Fruit fly (Drosophila melanogaster) whole organism, embryonic: ENCODE data around the gene Rab39.

Experiments used
- Antp ChIP-seq: fragments of 200-800 bp; sonication (Bioruptor generic); optimal IDR thresholded peaks from 3 replicates; lab custom pipeline; 2016; ENCODE audit warnings: missing biosample characterization, missing genetic modification characterization
- Bteb2 ChIP-seq: fragments of 200-800 bp; sonication (Bioruptor generic); optimal IDR thresholded peaks from 2 replicates; lab custom pipeline; 2016; ENCODE audit warnings: missing biosample characterization, missing genetic modification characterization
- CG10979 ChIP-seq: fragments of 200-800 bp; sonication (Bioruptor generic); optimal IDR thresholded peaks from 2 replicates; lab custom pipeline; 2018; ENCODE audit warnings: missing biosample characterization, mild to moderate bottlenecking, missing genetic modification characterization, moderate library complexity
- CG11085 ChIP-seq: fragments of 200-800 bp; sonication (Bioruptor generic); IDR thresholded peaks from 2 replicates; pipeline ENCODE4 v1.3.6; 2022; ENCODE audit warnings: missing biosample characterization, missing genetic modification characterization
- CG14667 ChIP-seq: fragments of 200-800 bp; sonication (Bioruptor generic); IDR thresholded peaks from 2 replicates; pipeline ENCODE4 v1.3.6; 2022; ENCODE audit warnings: missing biosample characterization, missing genetic modification characterization
- CG14710 ChIP-seq: fragments of 200-800 bp; sonication (Bioruptor generic); optimal IDR thresholded peaks from 3 replicates; lab custom pipeline; 2019; ENCODE audit warnings: missing biosample characterization, mild to moderate bottlenecking, missing genetic modification characterization, moderate library complexity
- CG14965 ChIP-seq: fragments of 200-800 bp; sonication (Bioruptor generic); optimal IDR thresholded peaks from 2 replicates; lab custom pipeline; 2016; ENCODE audit warnings: missing biosample characterization, missing genetic modification characterization, borderline replicate concordance
- CG15269 ChIP-seq: fragments of 200-800 bp; sonication (Bioruptor generic); optimal IDR thresholded peaks from 2 replicates; lab custom pipeline; 2018; ENCODE audit warnings: missing biosample characterization, mild to moderate bottlenecking, missing genetic modification characterization, moderate library complexity
- CG1602 ChIP-seq: fragments of 200-800 bp; sonication (Bioruptor generic); optimal IDR thresholded peaks from 3 replicates; lab custom pipeline; 2016; ENCODE audit warnings: missing biosample characterization, missing genetic modification characterization
- CG17385 ChIP-seq: fragments of 200-800 bp; sonication (Bioruptor generic); optimal IDR thresholded peaks from 3 replicates; lab custom pipeline; 2018; ENCODE audit warnings: missing biosample characterization, mild to moderate bottlenecking, missing genetic modification characterization
- CG18599 ChIP-seq: fragments of 200-800 bp; sonication (Bioruptor generic); optimal IDR thresholded peaks from 3 replicates; lab custom pipeline; 2017; ENCODE audit warnings: missing biosample characterization, missing genetic modification characterization, mild to moderate bottlenecking, moderate library complexity, missing genetic modification reagents
- CG2116 ChIP-seq: fragments of 200-800 bp; sonication (Bioruptor generic); optimal IDR thresholded peaks from 3 replicates; lab custom pipeline; 2018; ENCODE audit warnings: missing biosample characterization, mild to moderate bottlenecking, missing genetic modification characterization
- CG2875 ChIP-seq: fragments of 200-800 bp; sonication (Bioruptor generic); optimal IDR thresholded peaks from 2 replicates; lab custom pipeline; 2017; ENCODE audit warnings: missing biosample characterization, mild to moderate bottlenecking, missing genetic modification characterization, missing genetic modification reagents
- CG4424 ChIP-seq: fragments of 200-800 bp; sonication (Bioruptor generic); optimal IDR thresholded peaks from 3 replicates; lab custom pipeline; 2016; ENCODE audit warnings: missing biosample characterization, missing genetic modification characterization
- CG6175 ChIP-seq: fragments of 200-800 bp; sonication (Bioruptor generic); IDR thresholded peaks from 3 replicates; pipeline ENCODE4 v1.3.6; 2022; ENCODE audit warnings: missing biosample characterization, missing genetic modification characterization
- CG6683 ChIP-seq: fragments of 200-800 bp; sonication (Bioruptor generic); optimal IDR thresholded peaks from 2 replicates; lab custom pipeline; 2017; ENCODE audit warnings: missing biosample characterization, mild to moderate bottlenecking, missing genetic modification characterization, missing genetic modification reagents
- CG7271 ChIP-seq: fragments of 200-800 bp; sonication (Bioruptor generic); optimal IDR thresholded peaks from 2 replicates; lab custom pipeline; 2018; ENCODE audit warnings: missing biosample characterization, mild to moderate bottlenecking, missing genetic modification characterization, moderate library complexity
- CG8089 ChIP-seq: fragments of 200-800 bp; sonication (Bioruptor generic); optimal IDR thresholded peaks from 3 replicates; lab custom pipeline; 2016; ENCODE audit warnings: missing biosample characterization, missing genetic modification characterization
- CG8765 ChIP-seq: fragments of 200-800 bp; sonication (Bioruptor generic); IDR thresholded peaks from 2 replicates; pipeline ENCODE4 v1.3.6; 2022; ENCODE audit warnings: missing biosample characterization, missing genetic modification characterization
- Camta ChIP-seq: fragments of 200-800 bp; sonication (Bioruptor generic); optimal IDR thresholded peaks from 2 replicates; lab custom pipeline; 2016; ENCODE audit warnings: missing biosample characterization, missing genetic modification characterization
- CkIIα-i1 ChIP-seq: fragments of 200-800 bp; sonication (Bioruptor generic); IDR thresholded peaks from 2 replicates; pipeline ENCODE4 v1.3.6; 2022; ENCODE audit warnings: missing biosample characterization, missing genetic modification characterization
- D ChIP-seq, 2 experiments: fragments of 200-800 bp in 1 of 2; fragments of >200 bp in 1 of 2; sonication (Bioruptor generic) in 1 of 2; optimal IDR thresholded peaks; 2 replicates in 1 of 2; 3 replicates in 1 of 2; lab custom pipeline; 2017; ENCODE audit warnings: mild to moderate bottlenecking in 1 of 2, missing biosample characterization in 1 of 2, missing genetic modification characterization in 1 of 2, missing genetic modification reagents in 1 of 2
- Jarid2 ChIP-seq: fragments of 200-800 bp; sonication (Bioruptor generic); optimal IDR thresholded peaks from 3 replicates; lab custom pipeline; 2017; ENCODE audit warnings: mild to moderate bottlenecking, missing biosample characterization, missing genetic modification reagents, missing genetic modification characterization
- Max ChIP-seq: fragments of 200-800 bp; sonication (Bioruptor generic); optimal IDR thresholded peaks from 2 replicates; lab custom pipeline; 2016; ENCODE audit warnings: missing biosample characterization, mild to moderate bottlenecking, missing genetic modification characterization
- Myb ChIP-seq: fragments of 200-800 bp; sonication (Bioruptor generic); optimal IDR thresholded peaks from 2 replicates; lab custom pipeline; 2016; ENCODE audit warnings: missing biosample characterization, missing genetic modification characterization
- Sox100B ChIP-seq: fragments of 200-800 bp; sonication (Bioruptor generic); optimal IDR thresholded peaks from 3 replicates; lab custom pipeline; 2018; ENCODE audit warnings: missing biosample characterization, mild to moderate bottlenecking, missing genetic modification characterization
- Sox102F ChIP-seq: fragments of 200-800 bp; sonication (Bioruptor generic); optimal IDR thresholded peaks from 2 replicates; lab custom pipeline; 2018; ENCODE audit warnings: missing biosample characterization, mild to moderate bottlenecking, missing genetic modification characterization, moderate library complexity
- Sry-δ ChIP-seq: fragments of 200-800 bp; sonication (Bioruptor generic); optimal IDR thresholded peaks from 2 replicates; lab custom pipeline; 2016; ENCODE audit warnings: missing biosample characterization, missing genetic modification characterization
- Vsx1 ChIP-seq: fragments of 200-800 bp; sonication (Bioruptor generic); optimal IDR thresholded peaks from 2 replicates; lab custom pipeline; 2017; ENCODE audit warnings: missing biosample characterization, mild to moderate bottlenecking, missing genetic modification characterization, missing genetic modification reagents
- ato ChIP-seq: fragments of 200-800 bp; sonication (Bioruptor generic); IDR thresholded peaks from 2 replicates; pipeline ENCODE4 v1.3.6; 2022; ENCODE audit warnings: missing biosample characterization, missing genetic modification characterization; ENCODE audit not compliant: partially characterized antibody
- da ChIP-seq: fragments of 200-800 bp; sonication (Bioruptor generic); optimal IDR thresholded peaks from 2 replicates; lab custom pipeline; 2016; ENCODE audit warnings: missing biosample characterization, missing genetic modification characterization
- dati ChIP-seq: fragments of 200-800 bp; sonication (Bioruptor generic); IDR thresholded peaks from 2 replicates; pipeline ENCODE4 v1.3.6; 2022; ENCODE audit warnings: missing biosample characterization, missing genetic modification characterization
- disco-r ChIP-seq: fragments of 200-800 bp; sonication (Bioruptor generic); optimal IDR thresholded peaks from 2 replicates; lab custom pipeline; 2016; ENCODE audit warnings: missing biosample characterization, missing genetic modification characterization
- exex ChIP-seq: fragments of 200-800 bp; sonication (Bioruptor generic); optimal IDR thresholded peaks from 4 replicates; lab custom pipeline; 2018; ENCODE audit warnings: missing biosample characterization, mild to moderate bottlenecking, missing genetic modification characterization, moderate library complexity
- fd102C ChIP-seq: fragments of 200-800 bp; sonication (Bioruptor generic); optimal IDR thresholded peaks from 2 replicates; lab custom pipeline; 2018; ENCODE audit warnings: missing biosample characterization, mild to moderate bottlenecking, missing genetic modification characterization, moderate library complexity
- fd3F ChIP-seq: fragments of 200-800 bp; sonication (Bioruptor generic); optimal IDR thresholded peaks from 2 replicates; lab custom pipeline; 2018; ENCODE audit warnings: missing biosample characterization, mild to moderate bottlenecking, missing genetic modification characterization, moderate library complexity
- gsb-n ChIP-seq: fragments of 200-800 bp; sonication (Bioruptor generic); optimal IDR thresholded peaks from 3 replicates; lab custom pipeline; 2018; ENCODE audit warnings: missing biosample characterization, mild to moderate bottlenecking, missing genetic modification characterization
- maf-S ChIP-seq: fragments of 200-800 bp; sonication (Bioruptor generic); optimal IDR thresholded peaks from 2 replicates; lab custom pipeline; 2016; ENCODE audit warnings: missing biosample characterization, missing genetic modification characterization
- onecut ChIP-seq: fragments of 200-800 bp; sonication (Bioruptor generic); IDR thresholded peaks from 2 replicates; pipeline ENCODE4 v1.3.6; 2022; ENCODE audit warnings: missing biosample characterization, missing genetic modification characterization
- peb ChIP-seq: fragments of 200-800 bp; sonication (Bioruptor generic); IDR thresholded peaks from 2 replicates; pipeline ENCODE4 v1.3.6; 2022; ENCODE audit warnings: missing biosample characterization, missing genetic modification characterization
- pita ChIP-seq: fragments of 200-800 bp; sonication (Bioruptor generic); optimal IDR thresholded peaks from 2 replicates; lab custom pipeline; 2017; ENCODE audit warnings: missing biosample characterization, mild to moderate bottlenecking, missing genetic modification characterization
- pnt ChIP-seq: fragments of 200-800 bp; sonication (Bioruptor generic); optimal IDR thresholded peaks from 3 replicates; lab custom pipeline; 2016; ENCODE audit warnings: missing biosample characterization, missing genetic modification characterization
- pzg ChIP-seq: fragments of 200-800 bp; sonication (Bioruptor generic); optimal IDR thresholded peaks from 3 replicates; lab custom pipeline; 2018; ENCODE audit warnings: missing biosample characterization, mild to moderate bottlenecking, missing genetic modification characterization, moderate library complexity
- repo ChIP-seq: fragments of 200-800 bp; sonication (Bioruptor generic); optimal IDR thresholded peaks from 2 replicates; lab custom pipeline; 2016; ENCODE audit warnings: missing biosample characterization, missing genetic modification characterization
- row ChIP-seq: fragments of 200-800 bp; sonication (Bioruptor generic); IDR thresholded peaks from 3 replicates; pipeline ENCODE4 v1.3.6; 2022; ENCODE audit warnings: missing biosample characterization, missing genetic modification characterization
- sc ChIP-seq, 3 experiments: fragments of >200 bp in 2 of 3; fragments of 200-800 bp in 1 of 3; sonication (Bioruptor generic) in 1 of 3; optimal IDR thresholded peaks; 2 replicates in 2 of 3; 3 replicates in 1 of 3; lab custom pipeline; 2017; ENCODE audit warnings: mild to moderate bottlenecking in 1 of 3, missing biosample characterization in 1 of 3, missing genetic modification characterization in 1 of 3, missing genetic modification reagents in 1 of 3
- tll ChIP-seq, 2 experiments: fragments of 200-800 bp in 1 of 2; fragments of >200 bp in 1 of 2; sonication (Bioruptor generic) in 1 of 2; optimal IDR thresholded peaks; 2 replicates each; lab custom pipeline; 2017 to 2019; ENCODE audit warnings: missing biosample characterization in 2 of 2, missing genetic modification characterization in 2 of 2, mild to moderate bottlenecking in 1 of 2, moderate library complexity in 1 of 2
- zf30C ChIP-seq: fragments of 200-800 bp; sonication (Bioruptor generic); optimal IDR thresholded peaks from 3 replicates; lab custom pipeline; 2018; ENCODE audit warnings: missing biosample characterization, mild to moderate bottlenecking, missing genetic modification characterization

Gene Rab39

DNA sequence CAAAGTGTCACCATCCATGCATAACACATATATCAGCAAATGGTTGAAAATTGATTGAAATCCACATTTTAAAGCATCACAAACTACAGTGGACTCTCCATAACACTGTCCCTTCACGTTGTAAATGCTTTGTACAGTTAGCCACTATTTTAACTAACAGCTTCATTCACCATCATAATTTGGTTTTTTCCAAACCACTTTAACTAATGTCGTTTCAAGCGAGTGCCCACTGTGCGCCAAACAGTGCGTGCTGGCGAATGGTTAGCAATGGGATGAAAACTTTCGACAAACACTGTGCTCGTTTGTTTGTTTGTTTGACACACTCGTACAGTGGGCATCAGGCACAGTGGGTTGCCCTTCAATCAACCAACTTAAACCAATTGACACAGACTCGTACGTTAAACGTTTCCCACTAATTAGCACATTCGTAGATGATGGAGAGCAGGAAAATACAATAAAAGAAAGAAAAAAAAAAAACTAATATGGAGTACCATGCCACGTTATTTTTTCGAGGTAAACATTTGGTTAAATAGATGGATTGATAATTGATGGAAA is 34.4 kb upstream of the Rab39 start (continued):
- peak; percentile 94 for TF ChIP-seq CG14667 (GFP tag; lab: Robert Waterston, UW)
- TF ChIP-seq CG10979 (tag; lab: Kevin White, UChicago), result peak; percentile 84
- peak; percentile 82 for TF ChIP-seq Myb (GFP tag; lab: Kevin White, UChicago)
- peak; percentile 90 for TF ChIP-seq CG18599 (GFP tag; lab: Kevin White, UChicago)
- TF ChIP-seq tll (GFP tag; optimal IDR thresholded peaks at IDR 0.05; lab: Kevin White, UChicago), result no peak
- TF ChIP-seq peb (GFP tag; lab: Robert Waterston, UW), result peak; percentile 91
- TF ChIP-seq CG8089 (GFP tag; lab: Kevin White, UChicago), result peak; percentile 86
- peak; percentile 60 for TF ChIP-seq exex (tag; lab: Kevin White, UChicago)
- TF ChIP-seq Sox100B (GFP tag; lab: Kevin White, UChicago), result peak; percentile 86
- peak; percentile 74 for TF ChIP-seq Max (GFP tag; lab: Kevin White, UChicago)
- peak; percentile 76 for TF ChIP-seq Camta (GFP tag; lab: Kevin White, UChicago)
- peak; percentile 78 for TF ChIP-seq CG14965 (GFP tag; lab: Kevin White, UChicago)
- TF ChIP-seq CG2116, result peak; percentile 37
- peak; percentile 79 for TF ChIP-seq CG2875
- peak; percentile 85 for TF ChIP-seq dati
- TF ChIP-seq zf30C, result no peak
- TF ChIP-seq repo (GFP tag; lab: Kevin White, UChicago), result peak; percentile 92
- peak; percentile 77 for TF ChIP-seq da
- no peak for TF ChIP-seq D (optimal IDR thresholded peaks at IDR 0.05; lab: Kevin White, UChicago)
- TF ChIP-seq D (GFP tag; optimal IDR thresholded peaks at IDR 0.05; lab: Kevin White, UChicago), result peak; percentile 82
- TF ChIP-seq CG6683 (GFP tag; lab: Kevin White, UChicago), result peak; percentile 70
- TF ChIP-seq pita, result no peak
- peak; percentile 88 for TF ChIP-seq fd3F (GFP tag; lab: Kevin White, UChicago)
- peak; percentile 89 for TF ChIP-seq CG4424 (GFP tag; lab: Kevin White, UChicago)
- peak; percentile 56 for TF ChIP-seq Vsx1 (GFP tag; lab: Kevin White, UChicago)
- peak; percentile 90 for TF ChIP-seq Antp
- TF ChIP-seq ato (GFP tag; lab: Robert Waterston, UW), result no peak
- no peak for TF ChIP-seq sc (optimal IDR thresholded peaks at IDR 0.05; lab: Kevin White, UChicago)
- peak; percentile 73 for TF ChIP-seq sc (GFP tag; optimal IDR thresholded peaks at IDR 0.05; lab: Kevin White, UChicago)
- peak; percentile 79 for TF ChIP-seq pnt (GFP tag; lab: Kevin White, UChicago)
- TF ChIP-seq maf-S (GFP tag; lab: Kevin White, UChicago), result peak; percentile 87
- peak; percentile 91 for TF ChIP-seq CG6175
- peak; percentile 76 for TF ChIP-seq onecut (GFP tag; lab: Robert Waterston, UW)
- TF ChIP-seq Sox102F (GFP tag; lab: Kevin White, UChicago), result peak; percentile 95
- TF ChIP-seq gsb-n (tag; lab: Kevin White, UChicago), result peak; percentile 76
- peak; percentile 84 for TF ChIP-seq CG1602
- TF ChIP-seq pzg (GFP tag; lab: Kevin White, UChicago), result peak; percentile 18
- TF ChIP-seq CG15269 (tag; lab: Kevin White, UChicago), result peak; percentile 95
- TF ChIP-seq Bteb2 (GFP tag; lab: Kevin White, UChicago), result peak; percentile 77
- TF ChIP-seq CkIIα-i1 (GFP tag; lab: Robert Waterston, UW), result peak; percentile 9; the same call in 1 of the 2 replicates
- TF ChIP-seq disco-r (GFP tag; lab: Kevin White, UChicago), result peak; percentile 83
- TF ChIP-seq Sry-δ (GFP tag; lab: Kevin White, UChicago), result peak; percentile 67
- peak; percentile 67 for TF ChIP-seq CG14710 (tag; lab: Kevin White, UChicago)
- peak; percentile 92 for TF ChIP-seq CG11085 (GFP tag; lab: Robert Waterston, UW)
- no peak for TF ChIP-seq CG7271 (tag; lab: Kevin White, UChicago)
- peak; percentile 96 for TF ChIP-seq row (GFP tag; lab: Robert Waterston, UW)
- TF ChIP-seq CG17385, result peak; percentile 89
- TF ChIP-seq fd102C, result no peak
- TF ChIP-seq CG8765 (GFP tag; lab: Robert Waterston, UW), result peak; percentile 78; the same call in 1 of the 2 replicates
- TF ChIP-seq Jarid2, result peak; percentile 65
